Worm (Caenorhabditis elegans) whole organism, young adult: ENCODE data around the gene try-3.

ENCODE experiments used
- F55B11.4 ChIP-seq: sonication (generic microtip); optimal IDR thresholded peaks from 2 replicates; lab custom pipeline; 2016; ENCODE audit warnings: missing compliant biosample characterization, missing genetic modification characterization, borderline replicate concordance; ENCODE audit not compliant: insufficient read depth
- nfya-1 ChIP-seq: sonication (generic microtip); optimal IDR thresholded peaks from 2 replicates; lab custom pipeline; 2017; ENCODE audit warnings: antibody characterized with exemption, missing compliant biosample characterization, missing genetic modification characterization, borderline replicate concordance; ENCODE audit not compliant: insufficient read depth
- repo-1 ChIP-seq: sonication (generic microtip); optimal IDR thresholded peaks from 2 replicates; lab custom pipeline; 2017; ENCODE audit warnings: mild to moderate bottlenecking, missing genetic modification characterization, missing compliant biosample characterization
- snpc-1.1 ChIP-seq: sonication (generic microtip); optimal IDR thresholded peaks from 2 replicates; lab custom pipeline; 2017; ENCODE audit warnings: missing genetic modification characterization, mild to moderate bottlenecking, missing compliant biosample characterization, antibody characterized with exemption, moderate library complexity, missing genotype, missing genetic modification reagents; ENCODE audit not compliant: insufficient read depth
- tbp1 ChIP-seq: fragments of 200-800 bp; sonication (Bioruptor generic); optimal IDR thresholded peaks from 2 replicates; lab custom pipeline; 2018; ENCODE audit warnings: mild to moderate bottlenecking, missing genetic modification characterization, missing compliant biosample characterization
- unc-62 ChIP-seq: fragments of 150-350 bp; optimal IDR thresholded peaks from 2 replicates; lab custom pipeline; 2014; ENCODE audit warnings: missing biosample characterization, missing genetic modification reagents, missing genetic modification characterization
- ztf-22 ChIP-seq: fragments of 200-800 bp; sonication (Bioruptor generic); optimal IDR thresholded peaks from 2 replicates; lab custom pipeline; 2018; ENCODE audit warnings: mild to moderate bottlenecking, missing genetic modification characterization, moderate library complexity, missing compliant biosample characterization

DNA sequence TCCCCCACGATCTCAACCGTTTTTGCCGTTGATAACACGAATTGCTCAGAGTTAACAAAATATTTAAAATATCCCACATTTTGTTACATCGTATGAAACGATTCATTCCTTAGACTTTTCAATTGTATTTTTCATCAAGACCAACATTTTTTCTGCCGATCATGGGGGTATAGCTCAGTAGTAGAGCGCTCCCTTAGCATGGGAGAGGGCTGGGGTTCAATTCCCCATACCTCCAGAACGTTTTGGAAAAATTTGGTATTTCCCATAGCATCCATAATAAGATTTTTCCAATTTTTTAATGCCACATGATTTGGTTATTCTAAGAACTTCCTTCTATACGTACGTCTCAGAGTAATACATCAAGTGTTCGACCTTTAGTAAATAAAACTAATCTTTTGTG, 5.1 kb downstream of the try-3 start:
- no peak for TF ChIP-seq repo-1 (tag; lab: Kevin White, UChicago)
- no peak for TF ChIP-seq F55B11.4 (tag; lab: Kevin White, UChicago)
- no peak for TF ChIP-seq unc-62 (GFP tag; lab: Kevin White, UChicago)
- no peak for TF ChIP-seq nfya-1 (tag; lab: Kevin White, UChicago)
- peak; percentile 73 for TF ChIP-seq tbp1 (GFP tag; lab: Kevin White, UChicago)
- no peak for TF ChIP-seq snpc-1.1
- TF ChIP-seq ztf-22 (GFP tag; lab: Kevin White, UChicago): no peak
